Worm (Caenorhabditis elegans) whole organism, mixed stage, embryonic: ENCODE results near the gene Y47D3B.4.

ENCODE experiments used
- blmp-1 ChIP-seq: fragments of 150-350 bp; optimal IDR thresholded peaks from 2 replicates; lab custom pipeline; 2014; ENCODE audit warnings: missing biosample characterization, missing genetic modification characterization
- ceh-39 ChIP-seq: fragments of 150-350 bp; optimal IDR thresholded peaks from 2 replicates; lab custom pipeline; 2014; ENCODE audit warnings: missing biosample characterization, missing genetic modification characterization
- ceh-83 ChIP-seq: fragments of 200-800 bp; sonication (Bioruptor generic); optimal IDR thresholded peaks from 2 replicates; lab custom pipeline; 2018; ENCODE audit warnings: mild to moderate bottlenecking, missing genetic modification characterization, missing compliant biosample characterization
- ces-1 ChIP-seq: fragments of 150-350 bp; optimal IDR thresholded peaks from 2 replicates; lab custom pipeline; 2014; ENCODE audit warnings: missing biosample characterization, missing genetic modification reagents, missing genetic modification characterization
- cnd-1 ChIP-seq: fragments of 200-800 bp; sonication (Bioruptor generic); optimal IDR thresholded peaks from 2 replicates; lab custom pipeline; 2018; ENCODE audit warnings: mild to moderate bottlenecking, missing genetic modification characterization, missing compliant biosample characterization
- elt-1 ChIP-seq: sonication (generic microtip); optimal IDR thresholded peaks from 2 replicates; lab custom pipeline; 2017; ENCODE audit warnings: missing genetic modification characterization, mild to moderate bottlenecking, missing compliant biosample characterization, antibody characterized with exemption, moderate library complexity, borderline replicate concordance; ENCODE audit not compliant: insufficient read depth
- ham-2 ChIP-seq: fragments of 200-800 bp; sonication (Bioruptor generic); optimal IDR thresholded peaks from 2 replicates; lab custom pipeline; 2018; ENCODE audit warnings: mild to moderate bottlenecking, missing genetic modification characterization, missing compliant biosample characterization
- lsy-2 ChIP-seq: fragments of 150-350 bp; optimal IDR thresholded peaks from 2 replicates; lab custom pipeline; 2014; ENCODE audit warnings: missing biosample characterization, missing genetic modification characterization
- mab-5 ChIP-seq: fragments of 150-350 bp; optimal IDR thresholded peaks from 2 replicates; lab custom pipeline; 2014; ENCODE audit warnings: missing biosample characterization, missing genetic modification characterization
- mep-1 ChIP-seq: fragments of 150-350 bp; optimal IDR thresholded peaks from 2 replicates; lab custom pipeline; 2017; ENCODE audit warnings: missing biosample characterization, missing genetic modification reagents, missing genetic modification characterization, inconsistent platforms
- nhr-2 ChIP-seq: fragments of 150-350 bp; optimal IDR thresholded peaks from 2 replicates; lab custom pipeline; 2014; ENCODE audit warnings: missing biosample characterization, missing genetic modification characterization
- nhr-237 ChIP-seq: fragments of 150-350 bp; optimal IDR thresholded peaks from 2 replicates; lab custom pipeline; 2014; ENCODE audit warnings: missing biosample characterization, missing genetic modification characterization
- nhr-28 ChIP-seq: fragments of 150-350 bp; optimal IDR thresholded peaks from 2 replicates; lab custom pipeline; 2014; ENCODE audit warnings: missing biosample characterization, missing genetic modification characterization
- nhr-76 ChIP-seq: sonication (generic microtip); optimal IDR thresholded peaks from 2 replicates; lab custom pipeline; 2017; ENCODE audit warnings: missing biosample characterization, missing genetic modification characterization
- sem-2 ChIP-seq: fragments of 200-800 bp; sonication (Bioruptor generic); optimal IDR thresholded peaks from 2 replicates; lab custom pipeline; 2018; ENCODE audit warnings: mild to moderate bottlenecking, missing genetic modification characterization, missing compliant biosample characterization
- sptf-1 ChIP-seq: sonication (generic microtip); optimal IDR thresholded peaks from 2 replicates; lab custom pipeline; 2017; ENCODE audit warnings: mild to moderate bottlenecking, missing genetic modification characterization, moderate library complexity, missing compliant biosample characterization
- tbx-8 ChIP-seq: fragments of 200-800 bp; sonication (Bioruptor generic); optimal IDR thresholded peaks from 2 replicates; lab custom pipeline; 2018; ENCODE audit warnings: mild to moderate bottlenecking, missing genetic modification characterization, moderate library complexity, missing compliant biosample characterization
- unc-120 ChIP-seq: sonication (generic microtip); optimal IDR thresholded peaks from 2 replicates; lab custom pipeline; 2017; ENCODE audit warnings: missing genetic modification characterization, missing compliant biosample characterization; ENCODE audit not compliant: poor library complexity, severe bottlenecking
- unc-62 ChIP-seq: fragments of 150-350 bp; optimal IDR thresholded peaks from 2 replicates; lab custom pipeline; 2014; ENCODE audit warnings: missing biosample characterization, missing genetic modification reagents, missing genetic modification characterization
- zip-8 ChIP-seq: fragments of 150-350 bp; optimal IDR thresholded peaks from 2 replicates; lab custom pipeline; 2014; ENCODE audit warnings: missing biosample characterization, missing genetic modification characterization
- ztf-11 ChIP-seq: fragments of 150-350 bp; optimal IDR thresholded peaks from 2 replicates; lab custom pipeline; 2014; ENCODE audit warnings: missing biosample characterization, missing genetic modification characterization

Gene Y47D3B.4

ce11 chrIII:11451380-11451779 is 46.2 kb downstream of the Y47D3B.4 start:
- TF ChIP-seq unc-120 (tag; lab: Kevin White, UChicago) (no peak), ceh-39 (tag; lab: Kevin White, UChicago) (no peak), nhr-76 (tag; lab: Kevin White, UChicago) (no peak), unc-62 (no peak), elt-1 (tag; lab: Kevin White, UChicago) (no peak), blmp-1 (tag; lab: Kevin White, UChicago) (no peak), zip-8 (tag; lab: Kevin White, UChicago) (no peak), nhr-28 (tag; lab: Kevin White, UChicago) (no peak), ztf-11 (tag; lab: Kevin White, UChicago) (no peak), nhr-237 (tag; lab: Kevin White, UChicago) (no peak)

ce11 chrIII:11452530-11452929 is 47.4 kb downstream of the Y47D3B.4 start:
- TF ChIP-seq sptf-1, result no peak
- TF ChIP-seq lsy-2 (tag; lab: Kevin White, UChicago), result no peak
- no peak for TF ChIP-seq mep-1 (tag; lab: Kevin White, UChicago)
- no peak for TF ChIP-seq ham-2 (GFP tag; lab: Kevin White, UChicago)
- TF ChIP-seq unc-62, result peak; percentile 92
- peak; percentile 48 for TF ChIP-seq nhr-2 (tag; lab: Kevin White, UChicago)
- no peak for TF ChIP-seq sem-2 (GFP tag; lab: Kevin White, UChicago)
- no peak for TF ChIP-seq tbx-8 (GFP tag; lab: Kevin White, UChicago)

DNA sequence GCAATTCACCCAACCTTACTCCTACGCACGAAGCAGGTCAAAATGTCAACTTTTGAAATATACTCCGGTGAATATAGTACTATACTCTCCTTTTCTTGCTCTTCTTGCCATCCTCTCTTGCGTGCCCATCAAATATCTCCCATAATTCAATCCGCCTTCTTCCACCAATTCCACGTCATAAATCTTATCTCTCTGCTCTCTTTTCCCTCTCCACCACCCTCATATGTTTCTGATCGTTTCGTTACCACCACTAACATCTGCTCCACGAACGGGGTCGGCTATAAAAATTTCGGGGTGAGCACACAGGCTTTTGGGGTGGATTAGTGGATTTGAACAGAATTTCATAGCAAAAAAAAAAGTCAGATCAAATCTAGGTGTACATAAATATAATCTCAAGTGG is 48.8 kb downstream of the Y47D3B.4 start:
- TF ChIP-seq unc-62 (peak; percentile 19), elt-1 (tag; lab: Kevin White, UChicago) (no peak), blmp-1 (tag; lab: Kevin White, UChicago) (no peak), mab-5 (tag; lab: Kevin White, UChicago) (peak; percentile 45)

ce11 chrIII:11456577-11456976 is 51.4 kb downstream of the Y47D3B.4 start, which contains the start of gene plr-1:
Gene plr-1, plus strand, starts transcription at chrIII:11456877.
- TF ChIP-seq ces-1 (GFP tag; lab: Kevin White, UChicago), result peak; percentile 44
- no peak for TF ChIP-seq cnd-1 (tag; lab: Kevin White, UChicago)

- TF ChIP-seq ceh-83 (GFP tag; lab: Kevin White, UChicago) (peak; percentile 41), ces-1 (GFP tag; lab: Kevin White, UChicago) (peak; percentile 87), sptf-1 (peak; percentile 24), unc-120 (tag; lab: Kevin White, UChicago) (no peak)
Observed at ce11 chrIII:11457911-11458310, 52.8 kb downstream of the Y47D3B.4 start.

DNA sequence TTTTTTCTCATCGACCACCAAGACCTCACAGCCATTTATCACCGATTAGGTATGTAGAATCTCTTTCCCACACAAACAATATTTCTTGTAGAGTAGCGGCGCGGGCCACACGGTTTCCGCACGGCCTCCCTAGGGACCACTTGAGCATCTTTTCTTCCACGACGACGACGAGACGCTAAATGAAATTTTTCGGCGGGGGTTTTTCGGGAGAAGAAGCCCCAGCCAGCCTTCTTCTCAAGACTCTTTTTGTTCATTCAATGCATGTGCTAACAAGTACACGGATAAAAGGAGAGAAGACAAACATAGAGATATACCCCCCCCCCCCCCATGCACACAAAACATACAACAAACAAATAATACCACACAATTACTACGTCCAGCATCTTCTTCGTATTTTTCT is 53.9 kb downstream of the Y47D3B.4 start:
- TF ChIP-seq ces-1 (GFP tag; lab: Kevin White, UChicago) (peak; percentile 58), tbx-8 (GFP tag; lab: Kevin White, UChicago) (no peak)
